Worm (Caenorhabditis elegans): ENCODE data around the gene C30F2.2.

ce11 chrX:16085094-16085493 lies at the start of gene C30F2.2:
- TF ChIP-seq fkh-10 (GFP tag; optimal IDR thresholded peaks at IDR 0.05), result no peak
- no peak for TF ChIP-seq nhr-237 (tag; optimal IDR thresholded peaks at IDR 0.05)
- no peak for TF ChIP-seq fkh-8 (tag; optimal IDR thresholded peaks at IDR 0.05)
- TF ChIP-seq lin-13 (GFP tag; optimal IDR thresholded peaks at IDR 0.05), result no peak
- no peak for TF ChIP-seq lsy-2 (tag; optimal IDR thresholded peaks at IDR 0.05)
- no peak for TF ChIP-seq pax-3 (tag; optimal IDR thresholded peaks at IDR 0.05)
- TF ChIP-seq elt-2 (tag; optimal IDR thresholded peaks at IDR 0.05), result no peak
- TF ChIP-seq ztf-4 (tag; optimal IDR thresholded peaks at IDR 0.05), result no peak
- no peak for TF ChIP-seq nhr-12 (tag; optimal IDR thresholded peaks at IDR 0.05)
- no peak for TF ChIP-seq ceh-88 (GFP tag; IDR thresholded peaks at IDR 0.05)
